Worm (Caenorhabditis elegans): ENCODE measurements around the gene sro-1.
"Not testable (repeated sequence)": the region's sequence is repeated elsewhere in the genome, so short reads cannot be mapped to it uniquely, and the experiment has no call there.

The sro-1 gene

ce11 chrII:7434958-7435357 is 30.5 kb downstream of the sro-1 start, which contains the start of gene K02A2.1:
TSS of gene K02A2.1 (plus strand) at chrII:7435258.
- not testable (repeated sequence) for TF ChIP-seq W03F9.2, dao-5, him-1 (tag; optimal IDR thresholded peaks at IDR 0.05)

ce11 chrII:7434182-7434581 is 31.2 kb downstream of the sro-1 start, which contains the start of gene kcc-3:
TSS of gene kcc-3 (minus strand) at chrII:7434282.
- no peak for TF ChIP-seq dao-5 (tag; optimal IDR thresholded peaks at IDR 0.05)
- no peak for TF ChIP-seq him-1 (tag; optimal IDR thresholded peaks at IDR 0.05)
- TF ChIP-seq W03F9.2 (tag; optimal IDR thresholded peaks at IDR 0.05) = no peak

ce11 chrII:7432327-7432726 is 33.1 kb downstream of the sro-1 start, which contains the start of gene srd-54:
TSS of gene srd-54 (plus strand) at chrII:7432627.
- no peak for TF ChIP-seq W03F9.2 (tag; optimal IDR thresholded peaks at IDR 0.05)
- TF ChIP-seq him-1 (tag; optimal IDR thresholded peaks at IDR 0.05) = no peak

- TF ChIP-seq dao-5 (tag; optimal IDR thresholded peaks at IDR 0.05) (no peak), him-1 (tag; optimal IDR thresholded peaks at IDR 0.05) (no peak), W03F9.2 (tag; optimal IDR thresholded peaks at IDR 0.05) (no peak)
Measured at ce11 chrII:7420796-7421386, 44.5 kb downstream of the sro-1 start.

ce11 chrII:7420157-7420556 is 45.3 kb downstream of the sro-1 start:
- TF ChIP-seq W03F9.2 (tag; optimal IDR thresholded peaks at IDR 0.05) = no peak
- no peak for TF ChIP-seq dao-5 (tag; optimal IDR thresholded peaks at IDR 0.05)
- TF ChIP-seq him-1 (tag; optimal IDR thresholded peaks at IDR 0.05) = no peak

ce11 chrII:7419563-7419962 is 45.9 kb downstream of the sro-1 start:
- TF ChIP-seq dao-5 (tag; optimal IDR thresholded peaks at IDR 0.05) = no peak
- no peak for TF ChIP-seq him-1 (tag; optimal IDR thresholded peaks at IDR 0.05)
- TF ChIP-seq W03F9.2 (tag; optimal IDR thresholded peaks at IDR 0.05) = no peak

- TF ChIP-seq dao-5 (tag; optimal IDR thresholded peaks at IDR 0.05) = no peak
Measured at ce11 chrII:7413764-7414163, 51.7 kb downstream of the sro-1 start.

- no peak for TF ChIP-seq W03F9.2 (tag; optimal IDR thresholded peaks at IDR 0.05)
- no peak for TF ChIP-seq him-1 (tag; optimal IDR thresholded peaks at IDR 0.05)
- no peak for TF ChIP-seq dao-5 (tag; optimal IDR thresholded peaks at IDR 0.05)
Measured at ce11 chrII:7413275-7413674, 52.1 kb downstream of the sro-1 start.

ce11 chrII:7411930-7412329 is 53.5 kb downstream of the sro-1 start, which contains the start of gene K02A2.5:
TSS of gene K02A2.5 (minus strand) at chrII:7412030.
- TF ChIP-seq W03F9.2 (tag; optimal IDR thresholded peaks at IDR 0.05) (no peak), him-1 (tag; optimal IDR thresholded peaks at IDR 0.05) (no peak), dao-5 (tag; optimal IDR thresholded peaks at IDR 0.05) (no peak)

Data from whole organism, L4/young adult.